Worm (Caenorhabditis elegans): ENCODE data around the gene bcas-2.

Gene bcas-2

DNA sequence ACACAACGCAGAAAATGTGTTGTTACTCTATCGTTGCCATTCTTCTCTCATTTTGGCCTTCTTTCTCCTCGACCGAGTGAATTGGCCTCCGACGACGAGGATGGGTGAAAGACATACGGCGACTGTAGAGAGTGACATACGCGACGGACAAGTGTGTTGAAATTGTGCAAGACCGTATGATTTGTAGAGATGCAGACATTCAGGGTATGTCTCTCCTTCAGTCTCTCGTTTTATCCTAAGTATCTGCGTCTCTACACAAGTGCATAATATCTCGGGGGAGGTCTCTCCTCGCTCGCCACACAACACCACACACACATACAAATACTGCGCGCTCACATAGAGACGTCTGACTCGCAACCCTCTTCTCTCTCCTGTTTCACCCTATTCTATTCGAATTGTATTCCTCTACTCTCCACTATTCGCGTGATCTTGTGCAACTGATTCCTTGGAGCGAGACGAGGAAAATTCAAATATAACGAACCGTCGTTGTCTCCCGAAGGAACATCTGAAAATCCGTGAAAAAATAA is 34.5 kb upstream of the bcas-2 start, which contains the start of gene hmg-1.2:
TSS of gene hmg-1.2 (plus strand) at position 311 of the 527 bp plus-strand sequence.
- no peak for TF ChIP-seq skn-1 (tag; optimal IDR thresholded peaks at IDR 0.05)
- TF ChIP-seq nhr-21 (tag; optimal IDR thresholded peaks at IDR 0.05): peak; percentile 89
- peak; percentile 44 for TF ChIP-seq unc-62 (GFP tag; optimal IDR thresholded peaks at IDR 0.05)
- TF ChIP-seq alr-1 (tag; optimal IDR thresholded peaks at IDR 0.05): peak; percentile 35
- peak; percentile 95 for TF ChIP-seq F13H6.1 (tag; optimal IDR thresholded peaks at IDR 0.05)
- TF ChIP-seq ztf-1 (GFP tag; conservative IDR thresholded peaks at IDR 0.05): no peak
- peak; percentile 43 for TF ChIP-seq mab-5 (tag; optimal IDR thresholded peaks at IDR 0.05)
- no peak for TF ChIP-seq elt-1 (tag; optimal IDR thresholded peaks at IDR 0.05)
- TF ChIP-seq elt-3 (tag; optimal IDR thresholded peaks at IDR 0.05): no peak
- TF ChIP-seq peb-1 (tag; optimal IDR thresholded peaks at IDR 0.05): no peak
- TF ChIP-seq mbf-1 (tag; optimal IDR thresholded peaks at IDR 0.05): no peak
- TF ChIP-seq ZK546.5 (tag; optimal IDR thresholded peaks at IDR 0.05): peak; percentile 5
- peak; percentile 87 for TF ChIP-seq nhr-6 (tag; optimal IDR thresholded peaks at IDR 0.05)
- no peak for TF ChIP-seq nhr-77 (tag; optimal IDR thresholded peaks at IDR 0.05)
- TF ChIP-seq aly-2 (tag; optimal IDR thresholded peaks at IDR 0.05): no peak
- TF ChIP-seq egl-27 (tag; optimal IDR thresholded peaks at IDR 0.05): peak; percentile 88
- TF ChIP-seq ceh-82 (tag; optimal IDR thresholded peaks at IDR 0.05): no peak
- TF ChIP-seq lin-11 (tag; optimal IDR thresholded peaks at IDR 0.05): peak; percentile 43
- TF ChIP-seq lsy-2 (tag; optimal IDR thresholded peaks at IDR 0.05): peak; percentile 27 to 83
- TF ChIP-seq dmd-4 (tag; optimal IDR thresholded peaks at IDR 0.05): peak; percentile 55
- no peak for TF ChIP-seq lin-39 (tag; optimal IDR thresholded peaks at IDR 0.05)
- TF ChIP-seq nhr-23 (tag; optimal IDR thresholded peaks at IDR 0.05): no peak
- peak; percentile 52 for TF ChIP-seq zag-1 (tag; optimal IDR thresholded peaks at IDR 0.05)
- no peak for TF ChIP-seq nhr-237 (tag; optimal IDR thresholded peaks at IDR 0.05)
- peak; percentile 73 for TF ChIP-seq ztf-4 (tag; optimal IDR thresholded peaks at IDR 0.05)
- peak; percentile 67 for TF ChIP-seq Y55F3AM.14 (GFP tag; optimal IDR thresholded peaks at IDR 0.05)
- no peak for TF ChIP-seq unc-39 (tag; optimal IDR thresholded peaks at IDR 0.05)
- TF ChIP-seq blmp-1 (tag; optimal IDR thresholded peaks at IDR 0.05; ENCODE audit: insufficient read depth): peak; percentile 76
- peak; percentile 92 for TF ChIP-seq sma-9 (GFP tag; optimal IDR thresholded peaks at IDR 0.05)
- no peak for TF ChIP-seq sma-9 (tag; optimal IDR thresholded peaks at IDR 0.05)
- TF ChIP-seq crh-2 (tag; optimal IDR thresholded peaks at IDR 0.05): peak; percentile 83
- peak; percentile 64 for TF ChIP-seq ceh-16 (tag; optimal IDR thresholded peaks at IDR 0.05)
- peak; percentile 66 for TF ChIP-seq snpc-4 (tag; optimal IDR thresholded peaks at IDR 0.05)
- TF ChIP-seq ama-1 (optimal IDR thresholded peaks at IDR 0.05): no peak
- peak; percentile 54 to 75 for TF ChIP-seq mdl-1 (tag; optimal IDR thresholded peaks at IDR 0.05)
- TF ChIP-seq nhr-12 (tag; optimal IDR thresholded peaks at IDR 0.05): no peak
- TF ChIP-seq sem-4 (tag; optimal IDR thresholded peaks at IDR 0.05): peak; percentile 65
- peak; percentile 83 for TF ChIP-seq nhr-25 (tag; optimal IDR thresholded peaks at IDR 0.05)
- TF ChIP-seq lin-13 (GFP tag; optimal IDR thresholded peaks at IDR 0.05): peak; percentile 54
- TF ChIP-seq nhr-129 (tag; optimal IDR thresholded peaks at IDR 0.05): peak; percentile 93
- no peak for TF ChIP-seq nhr-11 (tag; optimal IDR thresholded peaks at IDR 0.05)
- peak; percentile 74 for TF ChIP-seq sma-3 (GFP tag; optimal IDR thresholded peaks at IDR 0.05)
- peak; percentile 82 for TF ChIP-seq unc-55 (GFP tag; optimal IDR thresholded peaks at IDR 0.05)
- TF ChIP-seq fos-1 (tag; optimal IDR thresholded peaks at IDR 0.05): peak; percentile 68
- no peak for TF ChIP-seq R02D3.7 (tag; optimal IDR thresholded peaks at IDR 0.05)
- TF ChIP-seq gmeb-1 (tag; optimal IDR thresholded peaks at IDR 0.05): peak; percentile 60
- no peak for TF ChIP-seq nhr-10 (tag; optimal IDR thresholded peaks at IDR 0.05)
- peak; percentile 83 for TF ChIP-seq C34F6.9 (tag; optimal IDR thresholded peaks at IDR 0.05)
- TF ChIP-seq ztf-11 (tag; optimal IDR thresholded peaks at IDR 0.05): no peak
